Worm (Caenorhabditis elegans): ENCODE measurements around the gene nspe-7.

ce11 chrII:12608653-12609052 is 18.3 kb upstream of the nspe-7 start, which contains the start of gene Y38E10A.9:
- TF ChIP-seq rnt-1 (tag; optimal IDR thresholded peaks at IDR 0.05) (no peak), unc-3 (GFP tag; conservative IDR thresholded peaks at IDR 0.05) (no peak), unc-3 (tag; optimal IDR thresholded peaks at IDR 0.05) (no peak)

Data from whole organism, late embryonic.